Worm (Caenorhabditis elegans): ENCODE results near the gene ari-1.4.

DNA sequence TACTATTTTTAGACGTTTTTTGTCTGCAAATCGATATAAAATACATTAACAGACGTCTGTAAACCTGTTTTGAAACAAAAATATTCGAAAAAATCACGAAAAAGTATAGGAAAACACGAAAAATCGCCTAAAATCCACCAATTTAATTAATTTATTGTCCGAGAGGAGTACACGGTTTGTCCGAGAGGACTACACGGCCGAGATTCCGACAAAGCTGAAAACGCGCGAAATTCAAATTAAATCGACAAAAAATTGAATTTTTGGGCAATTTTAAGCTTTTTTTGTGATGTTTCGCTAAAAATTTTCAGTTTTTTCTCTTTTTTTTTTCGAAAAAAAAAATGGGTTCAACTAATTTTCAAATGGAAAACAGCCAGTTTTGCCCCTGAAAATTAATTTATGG is 1.9 kb downstream of the ari-1.4 start:
- TF ChIP-seq dao-5 (tag; optimal IDR thresholded peaks at IDR 0.05) (no peak), W03F9.2 (tag; optimal IDR thresholded peaks at IDR 0.05) (peak; percentile 60), him-1 (tag; optimal IDR thresholded peaks at IDR 0.05) (peak; percentile 62)

Data from whole organism, L4/young adult.